Fruit fly (Drosophila melanogaster): ENCODE results near the gene Gagr.

Gene Gagr

dm6 chr3L:16362119-16362653 lies 32.2 kb upstream of the Gagr start, which contains the start of gene Cpr72Ea (continued):
- TF ChIP-seq Met (GFP tag; optimal IDR thresholded peaks at IDR 0.05) (no peak), CG32006 (GFP tag; optimal IDR thresholded peaks at IDR 0.05) (no peak), dsx (GFP tag; optimal IDR thresholded peaks at IDR 0.05; ENCODE audit: poor library complexity, severe bottlenecking) (peak; percentile 46), CG16779 (tag; optimal IDR thresholded peaks at IDR 0.05) (no peak), CG11294 (GFP tag; IDR thresholded peaks at IDR 0.05) (no peak), CG10669 (GFP tag; optimal IDR thresholded peaks at IDR 0.05) (no peak), CG34406 (GFP tag; optimal IDR thresholded peaks at IDR 0.05) (no peak), pdm3 (GFP tag; optimal IDR thresholded peaks at IDR 0.05) (no peak), Hr38 (GFP tag; optimal IDR thresholded peaks at IDR 0.05) (no peak), CG10631 (GFP tag; optimal IDR thresholded peaks at IDR 0.05) (peak; percentile 6), eg (GFP tag; IDR thresholded peaks at IDR 0.05) (no peak), OdsH (GFP tag; optimal IDR thresholded peaks at IDR 0.05) (no peak), Sox15 (GFP tag; optimal IDR thresholded peaks at IDR 0.05) (no peak), ss (GFP tag; optimal IDR thresholded peaks at IDR 0.05) (peak; percentile 4 to 36), net (GFP tag; optimal IDR thresholded peaks at IDR 0.05) (no peak), vri (GFP tag; optimal IDR thresholded peaks at IDR 0.05) (no peak), CG11762 (GFP tag; optimal IDR thresholded peaks at IDR 0.05; ENCODE audit: insufficient read depth) (no peak), CG8632 (GFP tag; optimal IDR thresholded peaks at IDR 0.05) (no peak), acj6 (GFP tag; optimal IDR thresholded peaks at IDR 0.05) (no peak), topi (GFP tag; optimal IDR thresholded peaks at IDR 0.05) (no peak), CG6276 (GFP tag; optimal IDR thresholded peaks at IDR 0.05) (no peak), Eip78C (GFP tag) (peak; percentile 31), svp (GFP tag) (no peak), Hr39 (GFP tag; optimal IDR thresholded peaks at IDR 0.05) (no peak), CG9139 (GFP tag; optimal IDR thresholded peaks at IDR 0.05) (no peak), Ets21C (GFP tag; optimal IDR thresholded peaks at IDR 0.05) (no peak)

dm6 chr3L:16364182-16364581 lies 30.2 kb upstream of the Gagr start:
- TF ChIP-seq Sox15 (GFP tag; optimal IDR thresholded peaks at IDR 0.05) (peak; percentile 65), Eip75B (GFP tag; optimal IDR thresholded peaks at IDR 0.05) (peak; percentile 93), CG3919 (GFP tag; optimal IDR thresholded peaks at IDR 0.05) (peak; percentile 92), Hr38 (GFP tag; optimal IDR thresholded peaks at IDR 0.05) (no peak), CG10669 (GFP tag; optimal IDR thresholded peaks at IDR 0.05) (peak; percentile 85), CG6163 (GFP tag; IDR thresholded peaks at IDR 0.05) (no peak; the same call in 1 of the 3 replicates), fd59A (GFP tag; optimal IDR thresholded peaks at IDR 0.05) (peak; percentile 87), Met (GFP tag; optimal IDR thresholded peaks at IDR 0.05) (peak; percentile 85), pdm3 (GFP tag; optimal IDR thresholded peaks at IDR 0.05) (peak; percentile 85), Gug (GFP tag; IDR thresholded peaks at IDR 0.05) (no peak), acj6 (GFP tag; optimal IDR thresholded peaks at IDR 0.05) (peak; percentile 88), CG11294 (GFP tag; IDR thresholded peaks at IDR 0.05) (peak; percentile 45; the same call in 1 of the 2 replicates), achi (GFP tag; optimal IDR thresholded peaks at IDR 0.05) (peak; percentile 86), CG9139 (GFP tag; optimal IDR thresholded peaks at IDR 0.05) (peak; percentile 81), fkh (GFP tag; optimal IDR thresholded peaks at IDR 0.05) (no peak), CG6854 (GFP tag; optimal IDR thresholded peaks at IDR 0.05) (peak; percentile 64), CG15336 (GFP tag; IDR thresholded peaks at IDR 0.05) (peak; percentile 69), CG11902 (GFP tag; optimal IDR thresholded peaks at IDR 0.05) (peak; percentile 79), CG6792 (GFP tag; optimal IDR thresholded peaks at IDR 0.05) (peak; percentile 86), Hr39 (GFP tag; optimal IDR thresholded peaks at IDR 0.05) (peak; percentile 75), CG8632 (GFP tag; optimal IDR thresholded peaks at IDR 0.05) (peak; percentile 90), CG10631 (GFP tag; optimal IDR thresholded peaks at IDR 0.05) (peak; percentile 87), CG11762 (GFP tag; optimal IDR thresholded peaks at IDR 0.05; ENCODE audit: insufficient read depth) (peak; percentile 84), ss (GFP tag; optimal IDR thresholded peaks at IDR 0.05) (peak; percentile 91 to 94), esn (GFP tag; optimal IDR thresholded peaks at IDR 0.05) (peak; percentile 89), CG3032 (tag; optimal IDR thresholded peaks at IDR 0.05) (peak; percentile 93), spab (GFP tag; optimal IDR thresholded peaks at IDR 0.05) (peak; percentile 88), topi (GFP tag; optimal IDR thresholded peaks at IDR 0.05) (peak; percentile 91), Smox (GFP tag; optimal IDR thresholded peaks at IDR 0.05) (peak; percentile 85), CG7368 (GFP tag; optimal IDR thresholded peaks at IDR 0.05) (peak; percentile 77), lz (GFP tag; optimal IDR thresholded peaks at IDR 0.05) (peak; percentile 83), CG31627 (GFP tag; optimal IDR thresholded peaks at IDR 0.05) (peak; percentile 78), CG8119 (GFP tag; IDR thresholded peaks at IDR 0.05) (peak; percentile 81), net (GFP tag; optimal IDR thresholded peaks at IDR 0.05) (peak; percentile 88), CG1621 (tag; optimal IDR thresholded peaks at IDR 0.05) (peak; percentile 84), salr (GFP tag; optimal IDR thresholded peaks at IDR 0.05) (peak; percentile 75), Eip93F (GFP tag; optimal IDR thresholded peaks at IDR 0.05) (peak; percentile 17)

Data from whole organism, prepupa.